Worm (Caenorhabditis elegans) whole organism, L2 larva: Measurements from ENCODE around the gene W02H5.19.

Source experiments
- C34F6.9 ChIP-seq: fragments of 150-350 bp; optimal IDR thresholded peaks from 2 replicates; lab custom pipeline; 2014; ENCODE audit warnings: missing biosample characterization, missing genetic modification characterization
- ama-1 ChIP-seq: fragments of 150-350 bp; optimal IDR thresholded peaks from 2 replicates; lab custom pipeline; 2018; ENCODE audit warnings: inconsistent platforms
- ceh-16 ChIP-seq: fragments of 150-350 bp; optimal IDR thresholded peaks from 2 replicates; lab custom pipeline; 2014; ENCODE audit warnings: missing biosample characterization, missing genetic modification characterization
- nhr-11 ChIP-seq: fragments of 150-350 bp; optimal IDR thresholded peaks from 2 replicates; lab custom pipeline; 2014; ENCODE audit warnings: missing biosample characterization, missing genetic modification characterization
- nhr-21 ChIP-seq: fragments of 150-350 bp; optimal IDR thresholded peaks from 2 replicates; lab custom pipeline; 2014; ENCODE audit warnings: missing biosample characterization, missing genetic modification characterization
- nhr-25 ChIP-seq: fragments of 150-350 bp; sonication (generic microtip); optimal IDR thresholded peaks from 3 replicates; lab custom pipeline; 2014; ENCODE audit warnings: missing biosample characterization, missing genetic modification characterization
- nhr-77 ChIP-seq: fragments of 150-350 bp; optimal IDR thresholded peaks from 2 replicates; lab custom pipeline; 2014; ENCODE audit warnings: missing biosample characterization, missing genetic modification characterization
- skn-1 ChIP-seq: sonication (generic microtip); optimal IDR thresholded peaks from 2 replicates; lab custom pipeline; 2017; ENCODE audit warnings: missing biosample characterization, missing genetic modification characterization
- snpc-4 ChIP-seq: fragments of 150-350 bp; optimal IDR thresholded peaks from 2 replicates; lab custom pipeline; 2014; ENCODE audit warnings: missing biosample characterization, missing genetic modification characterization
- unc-55 ChIP-seq: fragments of 150-350 bp; sonication (generic microtip); optimal IDR thresholded peaks from 3 replicates; lab custom pipeline; 2014; ENCODE audit warnings: missing biosample characterization, missing genetic modification reagents, missing genetic modification characterization
- ztf-4 ChIP-seq: fragments of 150-350 bp; optimal IDR thresholded peaks from 2 replicates; lab custom pipeline; 2014; ENCODE audit warnings: missing biosample characterization, missing genetic modification characterization

DNA sequence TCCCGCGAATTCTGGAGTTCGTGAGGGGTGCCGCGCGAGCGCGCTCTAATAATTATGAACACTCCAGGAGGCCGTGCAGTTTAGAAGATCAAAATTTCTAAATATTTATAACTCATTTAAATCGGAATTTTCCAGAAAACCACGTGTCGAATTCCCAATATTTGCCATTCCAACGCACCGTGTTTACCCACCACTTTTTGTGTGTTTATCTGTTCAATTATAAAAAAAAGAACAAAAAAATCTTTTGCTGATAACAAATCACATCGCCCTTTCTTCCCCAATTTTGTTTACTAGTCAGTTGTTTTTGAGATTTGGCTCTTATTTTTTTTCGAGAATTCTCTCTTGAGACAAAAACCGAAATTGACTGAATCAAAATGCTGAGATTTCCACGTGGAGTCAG is 17.5 kb downstream of the W02H5.19 start:
- TF ChIP-seq unc-55 (GFP tag; lab: Kevin White, UChicago) (no peak), C34F6.9 (tag; lab: Kevin White, UChicago) (no peak), nhr-25 (tag; lab: Kevin White, UChicago) (no peak), nhr-21 (no peak), skn-1 (tag; lab: Kevin White, UChicago) (no peak), nhr-77 (tag; lab: Kevin White, UChicago) (no peak), ztf-4 (tag; lab: Kevin White, UChicago) (no peak), snpc-4 (tag; lab: Kevin White, UChicago) (no peak), ama-1 (lab: Kevin White, UChicago) (no peak), nhr-11 (tag; lab: Kevin White, UChicago) (no peak), ceh-16 (tag; lab: Kevin White, UChicago) (no peak)
